Fruit fly (Drosophila melanogaster): ENCODE data around the gene CLIP-190.

Gene CLIP-190

dm6 chr2L:17421366-17421765 lies 36.9 kb downstream of the CLIP-190 start (continued):
- TF ChIP-seq CG6689 (GFP tag; IDR thresholded peaks at IDR 0.05) (0 out of 2 replicates have a peak, but pooled peaks have one; percentile 15), CG10267 (tag; optimal IDR thresholded peaks at IDR 0.05) (peak; percentile 9), fd96Cb (tag; optimal IDR thresholded peaks at IDR 0.05) (no peak), lab (GFP tag; optimal IDR thresholded peaks at IDR 0.05) (peak; percentile 57), inv (GFP tag; IDR thresholded peaks at IDR 0.05; ENCODE audit: partially characterized antibody) (no peak), Hr3 (GFP tag; optimal IDR thresholded peaks at IDR 0.05) (peak; percentile 3), sc (optimal IDR thresholded peaks at IDR 0.05) (no peak), sc (GFP tag; optimal IDR thresholded peaks at IDR 0.05) (no peak), sqz (GFP tag; optimal IDR thresholded peaks at IDR 0.05) (no peak), Mes4 (GFP tag; optimal IDR thresholded peaks at IDR 0.05) (no peak), CG2120 (GFP tag; optimal IDR thresholded peaks at IDR 0.05) (peak; percentile 37), Nf-YC (tag; optimal IDR thresholded peaks at IDR 0.05) (no peak), CG18599 (GFP tag; optimal IDR thresholded peaks at IDR 0.05) (peak; percentile 27), CG32772 (GFP tag; IDR thresholded peaks at IDR 0.05) (no peak), seq (GFP tag; IDR thresholded peaks at IDR 0.05) (no peak), cwo (GFP tag; optimal IDR thresholded peaks at IDR 0.05) (peak; percentile 3), CG10209 (GFP tag; optimal IDR thresholded peaks at IDR 0.05) (peak; percentile 28), Hmr (GFP tag; optimal IDR thresholded peaks at IDR 0.05) (peak; percentile 35), CG15011 (GFP tag; optimal IDR thresholded peaks at IDR 0.05) (no peak), Dek (tag; optimal IDR thresholded peaks at IDR 0.05) (peak; percentile 1), prd (optimal IDR thresholded peaks at IDR 0.05) (no peak), prd (GFP tag; IDR thresholded peaks at IDR 0.05) (peak; percentile 43), fd102C (GFP tag; optimal IDR thresholded peaks at IDR 0.05) (no peak), Sox102F (GFP tag; optimal IDR thresholded peaks at IDR 0.05) (peak; percentile 60), CG17385 (GFP tag; optimal IDR thresholded peaks at IDR 0.05) (peak; percentile 24), CG30403 (GFP tag; optimal IDR thresholded peaks at IDR 0.05) (peak; percentile 28), mam (GFP tag; optimal IDR thresholded peaks at IDR 0.05) (no peak), CG12155 (GFP tag; optimal IDR thresholded peaks at IDR 0.05) (peak; percentile 15), Fer3 (tag; optimal IDR thresholded peaks at IDR 0.05) (peak; percentile 10), CG3281 (GFP tag; optimal IDR thresholded peaks at IDR 0.05) (peak; percentile 44), zfh1 (GFP tag; IDR thresholded peaks at IDR 0.05) (no peak), Xrp1 (GFP tag; IDR thresholded peaks at IDR 0.05) (no peak; the same call in 1 of the 2 replicates), CG15514 (GFP tag; optimal IDR thresholded peaks at IDR 0.05) (peak; percentile 3), ash1 (GFP tag; optimal IDR thresholded peaks at IDR 0.05) (no peak), Ptx1 (GFP tag; IDR thresholded peaks at IDR 0.05) (no peak; the same call in 1 of the 2 replicates), CG9437 (GFP tag; optimal IDR thresholded peaks at IDR 0.05) (no peak), Drgx (GFP tag; IDR thresholded peaks at IDR 0.05) (0 out of 2 replicates have a peak, but pooled peaks have one; percentile 34), pan (optimal IDR thresholded peaks at IDR 0.05) (no peak), pan (GFP tag; optimal IDR thresholded peaks at IDR 0.05 in 1 of 2, IDR thresholded peaks at IDR 0.05 in 1 of 2) (peak in 1 of 2 experiments; percentile 44), PHDP (tag; optimal IDR thresholded peaks at IDR 0.05) (peak; percentile 26), CG18476 (GFP tag; optimal IDR thresholded peaks at IDR 0.05) (no peak)

dm6 chr2L:17422089-17422488 lies 37.6 kb downstream of the CLIP-190 start:
- no peak for TF ChIP-seq CG34422 (GFP tag; IDR thresholded peaks at IDR 0.05)
- no peak for TF ChIP-seq crp (GFP tag; optimal IDR thresholded peaks at IDR 0.05)
- TF ChIP-seq CG4404 (GFP tag; IDR thresholded peaks at IDR 0.05): no peak
- TF ChIP-seq CG7372 (GFP tag; IDR thresholded peaks at IDR 0.05): no peak
- TF ChIP-seq sens-2 (GFP tag; IDR thresholded peaks at IDR 0.05): no peak
- no peak for TF ChIP-seq D19B (GFP tag; optimal IDR thresholded peaks at IDR 0.05)
- no peak for TF ChIP-seq CG6854 (GFP tag; optimal IDR thresholded peaks at IDR 0.05)
- TF ChIP-seq ATbp (GFP tag; optimal IDR thresholded peaks at IDR 0.05): peak; percentile 8
- TF ChIP-seq CG7556 (GFP tag; optimal IDR thresholded peaks at IDR 0.05): peak; percentile 6
- no peak for TF ChIP-seq br (optimal IDR thresholded peaks at IDR 0.05)
- TF ChIP-seq scrt (GFP tag; optimal IDR thresholded peaks at IDR 0.05): no peak
- TF ChIP-seq gfzf (GFP tag; optimal IDR thresholded peaks at IDR 0.05): no peak
- no peak for TF ChIP-seq CG18011 (GFP tag; optimal IDR thresholded peaks at IDR 0.05)
